Fruit fly (Drosophila melanogaster) S2 (cell line): Measurements from ENCODE around the gene Trmt61.

Source experiments
- CG8478 ChIP-seq: fragments of >200 bp; optimal IDR thresholded peaks from 2 replicates; lab custom pipeline; 2018
- CTCF ChIP-seq, 2 experiments: fragments of >200 bp; optimal IDR thresholded peaks; 2 replicates each; lab custom pipeline; 2018

DNA sequence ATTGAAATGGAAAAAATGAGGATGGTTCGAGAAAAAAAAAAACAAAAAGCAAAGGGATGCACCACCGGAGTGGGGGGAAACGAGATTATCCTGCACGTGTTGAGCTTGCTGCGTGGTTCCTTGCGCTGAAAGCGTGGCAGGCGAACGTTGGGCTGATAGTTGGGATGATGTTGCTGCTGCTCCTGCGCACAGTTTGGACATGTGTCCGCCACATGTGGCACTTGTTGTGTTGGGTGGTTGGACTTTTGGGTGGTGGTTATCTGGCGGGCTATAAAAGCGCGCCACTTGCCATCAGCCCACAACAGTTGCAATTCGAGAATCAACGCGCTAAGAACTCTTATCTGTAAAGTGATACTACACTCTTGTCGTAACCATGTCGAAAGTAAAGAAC is 26.7 kb upstream of the Trmt61 start:
- TF ChIP-seq CTCF (optimal IDR thresholded peaks at IDR 0.05; lab: Kevin White, UChicago) = no peak
- TF ChIP-seq CG8478 (lab: Kevin White, UChicago) = no peak
